Fruit fly (Drosophila melanogaster): Measurements from ENCODE around the gene nebu.
A peak's percentile ranks its signal among the peaks of the same experiment; 100 is the strongest.

nebu gene

DNA sequence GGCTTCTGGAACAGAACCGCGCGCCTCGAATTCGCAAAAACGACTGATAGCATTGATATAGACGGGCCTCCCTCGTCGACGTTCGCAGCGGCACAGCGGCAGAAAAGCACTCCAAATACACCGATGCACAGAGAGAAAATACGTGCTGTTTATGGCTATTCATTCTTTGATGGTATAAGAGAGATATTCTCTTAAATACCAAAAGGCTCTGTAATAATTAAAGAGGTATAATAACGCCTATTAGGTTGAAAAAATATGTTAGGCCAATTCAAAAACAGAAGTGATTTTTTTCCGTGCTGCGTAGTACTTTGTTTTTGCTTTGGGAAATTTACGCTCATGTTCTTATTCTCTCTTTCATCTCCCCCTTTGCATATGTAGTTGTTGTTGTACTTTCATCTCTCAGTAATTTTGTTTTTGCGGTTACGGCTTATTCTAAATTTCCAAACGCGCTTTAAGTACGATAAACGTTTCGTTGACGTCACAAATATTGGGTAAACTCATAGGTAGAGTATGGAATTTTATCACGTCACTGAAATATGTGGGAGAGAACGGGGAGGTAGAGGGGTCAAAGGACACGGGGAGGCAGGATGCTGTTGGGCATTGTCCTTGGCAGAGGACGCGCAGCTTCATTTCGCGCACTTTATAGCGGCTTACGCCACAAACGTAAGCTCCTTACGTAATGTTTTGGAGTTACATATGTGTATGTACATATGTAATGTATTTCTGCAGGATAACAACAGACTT, at the start of gene nebu:
Gene nebu (minus strand): TSS at position 51 of the 744 bp plus-strand sequence.
- TF ChIP-seq bab1 (GFP tag; optimal IDR thresholded peaks at IDR 0.05) (peak; percentile 97), CG12768 (GFP tag; optimal IDR thresholded peaks at IDR 0.05) (peak; percentile 98), CG33017 (tag; optimal IDR thresholded peaks at IDR 0.05) (peak; percentile 99), CG1620 (GFP tag; optimal IDR thresholded peaks at IDR 0.05) (peak; percentile 97), cnc (optimal IDR thresholded peaks at IDR 0.05) (no peak), pad (GFP tag; optimal IDR thresholded peaks at IDR 0.05) (peak; percentile 87), kay (GFP tag; ENCODE audit: borderline replicate concordance) (peak; percentile 93), Clk (GFP tag; optimal IDR thresholded peaks at IDR 0.05) (peak; percentile 98), Mnt (GFP tag; optimal IDR thresholded peaks at IDR 0.05) (peak; percentile 91), CG7101 (tag; optimal IDR thresholded peaks at IDR 0.05) (peak; percentile 97), Hr96 (GFP tag; optimal IDR thresholded peaks at IDR 0.05) (peak; percentile 98), ovo (GFP tag; optimal IDR thresholded peaks at IDR 0.05) (peak; percentile 88), CG11617 (GFP tag; optimal IDR thresholded peaks at IDR 0.05) (peak; percentile 98), CG7045 (GFP tag; optimal IDR thresholded peaks at IDR 0.05) (peak; percentile 99), tj (GFP tag; optimal IDR thresholded peaks at IDR 0.05) (peak; percentile 88), toe (GFP tag; optimal IDR thresholded peaks at IDR 0.05) (peak; percentile 97), Crg-1 (GFP tag; optimal IDR thresholded peaks at IDR 0.05) (peak; percentile 95), cic (GFP tag; optimal IDR thresholded peaks at IDR 0.05) (peak; percentile 94), CG5204 (GFP tag; optimal IDR thresholded peaks at IDR 0.05) (peak; percentile 98), CG14711 (tag; optimal IDR thresholded peaks at IDR 0.05) (peak; percentile 94)

DNA sequence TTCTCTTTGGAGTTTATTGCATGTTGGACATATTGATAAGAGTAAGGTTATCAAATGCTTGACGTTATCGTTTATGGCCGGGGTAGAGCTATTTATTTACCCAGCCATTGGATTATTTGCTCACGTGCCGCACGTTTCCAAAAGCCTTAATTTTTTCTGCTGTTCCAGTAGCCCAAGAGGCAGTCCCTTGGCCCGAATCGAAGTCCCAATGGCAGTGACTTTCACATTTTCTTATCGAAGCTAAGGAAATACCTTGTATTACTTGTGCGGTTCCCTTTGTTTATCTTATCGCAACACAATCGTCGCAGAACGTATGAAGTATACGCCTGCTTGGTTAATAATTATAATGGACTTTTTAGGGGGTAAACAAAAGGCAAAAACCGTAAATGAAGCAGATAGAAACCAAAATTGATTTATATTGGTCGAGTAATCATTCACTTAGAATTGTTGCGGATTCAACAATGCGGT, 46.5 kb upstream of the nebu start, which contains the start of gene CG43894:
Gene CG43894 (plus strand): TSS at position 418 of the 468 bp plus-strand sequence.
- TF ChIP-seq CG14711 (tag; optimal IDR thresholded peaks at IDR 0.05) (peak; percentile 1), Hr96 (GFP tag; optimal IDR thresholded peaks at IDR 0.05) (no peak), CG33017 (tag; optimal IDR thresholded peaks at IDR 0.05) (peak; percentile 20), CG12768 (GFP tag; optimal IDR thresholded peaks at IDR 0.05) (peak; percentile 32), CG1620 (GFP tag; optimal IDR thresholded peaks at IDR 0.05) (no peak), pad (GFP tag; optimal IDR thresholded peaks at IDR 0.05) (no peak), Mnt (GFP tag; optimal IDR thresholded peaks at IDR 0.05) (peak; percentile 21), toe (GFP tag; optimal IDR thresholded peaks at IDR 0.05) (no peak), tj (GFP tag; optimal IDR thresholded peaks at IDR 0.05) (no peak), bab1 (GFP tag; optimal IDR thresholded peaks at IDR 0.05) (no peak), CG11617 (GFP tag; optimal IDR thresholded peaks at IDR 0.05) (peak; percentile 25), Crg-1 (GFP tag; optimal IDR thresholded peaks at IDR 0.05) (no peak), cic (GFP tag; optimal IDR thresholded peaks at IDR 0.05) (peak; percentile 82), kay (GFP tag; ENCODE audit: borderline replicate concordance) (peak; percentile 93), CG5204 (GFP tag; optimal IDR thresholded peaks at IDR 0.05) (peak; percentile 28), CG7045 (GFP tag; optimal IDR thresholded peaks at IDR 0.05) (peak; percentile 44), cnc (optimal IDR thresholded peaks at IDR 0.05) (peak in 1 of 2 experiments; percentile 60), CG7101 (tag; optimal IDR thresholded peaks at IDR 0.05) (no peak), Clk (GFP tag; optimal IDR thresholded peaks at IDR 0.05) (peak; percentile 9), ovo (GFP tag; optimal IDR thresholded peaks at IDR 0.05) (no peak)

DNA sequence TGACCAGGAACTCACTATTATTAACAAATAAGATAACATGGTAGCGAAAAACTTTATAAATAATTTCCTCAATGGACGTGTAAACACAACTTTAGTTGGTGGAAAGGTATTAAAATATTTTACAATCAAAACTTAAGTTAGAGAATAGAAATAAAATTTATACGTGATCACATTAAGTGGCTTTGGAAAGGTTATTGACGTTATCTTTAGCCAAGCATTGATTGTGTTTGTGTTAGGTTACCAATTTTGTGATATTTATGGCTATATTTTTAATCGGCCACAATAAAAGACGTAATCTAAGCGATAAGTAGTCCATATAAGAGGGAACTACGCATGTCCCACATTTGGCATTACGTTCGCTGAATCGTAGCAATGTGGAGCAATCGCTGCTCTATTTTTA, 41.8 kb upstream of the nebu start, which contains the start of gene CG14120:
Gene CG14120 (plus strand): TSS at position 360 of the 400 bp plus-strand sequence.
- TF ChIP-seq CG11617 (GFP tag; optimal IDR thresholded peaks at IDR 0.05) (peak; percentile 4), cic (GFP tag; optimal IDR thresholded peaks at IDR 0.05) (peak; percentile 67), kay (GFP tag; ENCODE audit: borderline replicate concordance) (peak; percentile 63), CG12768 (GFP tag; optimal IDR thresholded peaks at IDR 0.05) (no peak)

DNA sequence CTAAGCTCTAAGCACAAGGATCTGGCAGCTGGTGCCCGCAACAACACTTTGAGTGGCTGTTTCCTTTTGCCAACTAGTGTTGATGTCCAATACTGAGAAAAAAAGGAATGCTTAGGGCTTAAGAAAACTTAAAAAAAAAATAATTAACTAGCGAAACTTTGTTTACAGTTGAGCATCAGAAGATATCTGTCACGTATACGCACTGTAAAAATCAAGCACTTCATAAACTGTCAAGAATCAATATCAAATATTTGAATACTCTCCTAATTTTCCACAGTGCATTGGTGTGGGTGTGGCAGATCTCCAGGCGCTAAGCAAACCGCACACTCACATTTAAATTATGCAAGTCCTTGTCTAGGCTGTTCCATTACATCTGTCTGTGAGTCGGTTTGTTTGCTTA, 31.3 kb upstream of the nebu start:
- TF ChIP-seq Mnt (GFP tag; optimal IDR thresholded peaks at IDR 0.05), result no peak
- no peak for TF ChIP-seq CG7101 (tag; optimal IDR thresholded peaks at IDR 0.05)
- no peak for TF ChIP-seq cnc (optimal IDR thresholded peaks at IDR 0.05)
- TF ChIP-seq CG12768 (GFP tag; optimal IDR thresholded peaks at IDR 0.05), result no peak
- TF ChIP-seq CG11617 (GFP tag; optimal IDR thresholded peaks at IDR 0.05), result no peak
- no peak for TF ChIP-seq CG5204 (GFP tag; optimal IDR thresholded peaks at IDR 0.05)
- no peak for TF ChIP-seq Hr96 (GFP tag; optimal IDR thresholded peaks at IDR 0.05)
- TF ChIP-seq CG7045 (GFP tag; optimal IDR thresholded peaks at IDR 0.05), result no peak
- no peak for TF ChIP-seq CG14711 (tag; optimal IDR thresholded peaks at IDR 0.05)
- TF ChIP-seq CG1620 (GFP tag; optimal IDR thresholded peaks at IDR 0.05), result no peak
- no peak for TF ChIP-seq tj (GFP tag; optimal IDR thresholded peaks at IDR 0.05)
- no peak for TF ChIP-seq pad (GFP tag; optimal IDR thresholded peaks at IDR 0.05)
- TF ChIP-seq toe (GFP tag; optimal IDR thresholded peaks at IDR 0.05), result no peak
- no peak for TF ChIP-seq kay (GFP tag; ENCODE audit: borderline replicate concordance)
- TF ChIP-seq cic (GFP tag; optimal IDR thresholded peaks at IDR 0.05), result no peak
- no peak for TF ChIP-seq CG33017 (tag; optimal IDR thresholded peaks at IDR 0.05)
- TF ChIP-seq bab1 (GFP tag; optimal IDR thresholded peaks at IDR 0.05), result no peak
- no peak for TF ChIP-seq Clk (GFP tag; optimal IDR thresholded peaks at IDR 0.05)
- TF ChIP-seq ovo (GFP tag; optimal IDR thresholded peaks at IDR 0.05), result no peak
- no peak for TF ChIP-seq Crg-1 (GFP tag; optimal IDR thresholded peaks at IDR 0.05)

DNA sequence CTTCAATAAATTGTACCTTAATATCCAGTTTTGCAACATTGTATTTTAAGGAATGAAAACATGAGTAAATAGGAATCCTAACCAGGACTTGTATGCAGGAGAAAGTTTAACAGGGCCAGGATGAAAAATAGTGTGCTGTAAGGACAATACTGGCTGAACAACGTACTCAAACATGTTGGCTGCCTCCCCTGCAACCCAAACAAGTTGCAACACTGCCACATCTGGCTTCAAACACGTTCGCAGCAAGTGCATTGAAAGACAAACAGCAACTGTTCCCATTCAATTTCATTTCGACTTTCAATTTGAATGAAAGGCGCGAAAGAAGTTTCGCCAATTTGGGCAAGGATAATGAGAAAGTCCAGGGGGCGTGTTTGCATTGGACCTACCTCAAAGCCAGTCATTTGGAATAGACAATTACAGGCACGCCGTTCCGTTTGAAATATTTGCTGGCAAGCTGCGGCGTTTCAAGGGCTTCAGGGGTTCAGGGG, 25.1 kb upstream of the nebu start:
- TF ChIP-seq pad (GFP tag; optimal IDR thresholded peaks at IDR 0.05), result peak; percentile 67
- TF ChIP-seq tj (GFP tag; optimal IDR thresholded peaks at IDR 0.05), result no peak
- no peak for TF ChIP-seq CG14711 (tag; optimal IDR thresholded peaks at IDR 0.05)

- TF ChIP-seq Clk (GFP tag; optimal IDR thresholded peaks at IDR 0.05), result no peak
- TF ChIP-seq ovo (GFP tag; optimal IDR thresholded peaks at IDR 0.05), result no peak
- TF ChIP-seq pad (GFP tag; optimal IDR thresholded peaks at IDR 0.05), result no peak
Measured at dm6 chr3L:12864472-12864871, 21.6 kb upstream of the nebu start.

All from whole organism, adult.